Worm (Caenorhabditis elegans): ENCODE data around the gene K07D4.4.
A peak's percentile ranks its signal among the peaks of the same experiment; 100 is the strongest.

Gene K07D4.4

ce11 chrII:4049672-4050071 is 17.5 kb upstream of the K07D4.4 start:
- TF ChIP-seq grh-1 (GFP tag; IDR thresholded peaks at IDR 0.05) (peak; percentile 57), nhr-90 (tag; optimal IDR thresholded peaks at IDR 0.05; ENCODE audit: poor library complexity) (peak; percentile 10), isw-1 (GFP tag; IDR thresholded peaks at IDR 0.05) (peak; percentile 49; the same call in 1 of the 2 replicates), tbx-2 (tag; optimal IDR thresholded peaks at IDR 0.05) (peak; percentile 23), snu-23 (GFP tag; optimal IDR thresholded peaks at IDR 0.05) (peak; percentile 21), efl-1 (optimal IDR thresholded peaks at IDR 0.05) (peak; percentile 40 to 42), efl-1 (GFP tag; optimal IDR thresholded peaks at IDR 0.05 in 1 of 2) (peak; percentile 19 to 36), nhr-20 (tag; optimal IDR thresholded peaks at IDR 0.05) (peak; percentile 51), lin-14 (GFP tag; optimal IDR thresholded peaks at IDR 0.05) (peak; percentile 49), dpl-1 (GFP tag; optimal IDR thresholded peaks at IDR 0.05) (peak in 1 of 3 experiments; percentile 22), nhr-47 (tag; optimal IDR thresholded peaks at IDR 0.05) (peak; percentile 46), lsy-2 (tag; optimal IDR thresholded peaks at IDR 0.05) (peak; percentile 45 to 73), lin-35 (GFP tag; optimal IDR thresholded peaks at IDR 0.05) (peak in 1 of 2 experiments; percentile 45), xbp-1 (tag; optimal IDR thresholded peaks at IDR 0.05) (peak; percentile 2), nhr-71 (tag; optimal IDR thresholded peaks at IDR 0.05) (peak; percentile 59), nhr-19 (GFP tag; conservative IDR thresholded peaks at IDR 0.05) (peak; percentile 81), F16B12.6 (tag; optimal IDR thresholded peaks at IDR 0.05) (peak; percentile 9), rnt-1 (tag; optimal IDR thresholded peaks at IDR 0.05) (peak; percentile 18)

DNA sequence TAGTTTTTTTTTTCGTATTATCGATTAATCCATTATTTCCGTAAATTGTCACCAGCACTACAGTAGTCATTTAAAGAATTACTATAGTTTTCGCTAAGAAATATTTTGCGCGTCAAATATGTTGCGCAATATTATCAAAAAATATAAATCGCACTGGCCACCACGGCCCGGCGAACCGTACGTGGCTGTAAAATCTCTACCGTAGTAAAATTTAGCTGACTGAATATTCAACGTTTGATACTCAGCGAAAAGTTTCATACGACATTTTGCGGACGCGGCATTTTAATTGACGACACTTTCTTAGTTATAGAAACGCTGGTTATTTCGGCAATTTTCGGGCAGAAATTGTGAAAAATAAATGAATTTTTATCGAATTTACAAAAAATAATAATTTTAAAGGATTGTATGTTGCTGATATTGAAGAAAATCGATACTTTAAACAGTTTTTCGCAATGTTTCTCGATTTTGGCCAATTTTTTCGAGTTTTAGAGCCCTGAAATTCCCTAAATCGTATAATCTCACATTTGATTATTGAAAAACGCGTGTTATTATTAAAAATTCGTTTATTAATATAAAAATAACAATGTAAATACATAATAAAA is 15.7 kb upstream of the K07D4.4 start:
- TF ChIP-seq C04F5.9 (tag; optimal IDR thresholded peaks at IDR 0.05): peak; percentile 62
- TF ChIP-seq F16B12.6 (tag; optimal IDR thresholded peaks at IDR 0.05): peak; percentile 40
- peak; percentile 99 for TF ChIP-seq grh-1 (GFP tag; IDR thresholded peaks at IDR 0.05)
- TF ChIP-seq lir-3 (tag; optimal IDR thresholded peaks at IDR 0.05; ENCODE audit: poor library complexity): peak; percentile 66
- TF ChIP-seq rnt-1 (tag; optimal IDR thresholded peaks at IDR 0.05): peak; percentile 39
- TF ChIP-seq lin-14 (GFP tag; optimal IDR thresholded peaks at IDR 0.05): peak; percentile 69
- TF ChIP-seq lin-35 (GFP tag; optimal IDR thresholded peaks at IDR 0.05): peak in 1 of 2 experiments; percentile 36
- TF ChIP-seq zip-4 (GFP tag; optimal IDR thresholded peaks at IDR 0.05): peak; percentile 25
- TF ChIP-seq ceh-88 (GFP tag; IDR thresholded peaks at IDR 0.05): peak; percentile 99
- TF ChIP-seq nhr-19 (GFP tag; conservative IDR thresholded peaks at IDR 0.05): peak; percentile 99
- TF ChIP-seq mab-9 (GFP tag; IDR thresholded peaks at IDR 0.05): peak; percentile 96
- peak; percentile 33 for TF ChIP-seq dsc-1 (tag; optimal IDR thresholded peaks at IDR 0.05)
- 0 out of 2 replicates have a peak, but pooled peaks have one; percentile 57 for TF ChIP-seq ets-5 (GFP tag; IDR thresholded peaks at IDR 0.05)
- peak; percentile 52 for TF ChIP-seq swsn-7 (tag; optimal IDR thresholded peaks at IDR 0.05)
- TF ChIP-seq nhr-90 (tag; optimal IDR thresholded peaks at IDR 0.05; ENCODE audit: poor library complexity): peak; percentile 76
- TF ChIP-seq efl-1 (optimal IDR thresholded peaks at IDR 0.05): peak; percentile 46 to 47
- TF ChIP-seq efl-1 (GFP tag; optimal IDR thresholded peaks at IDR 0.05 in 1 of 2): peak; percentile 22 to 92
- TF ChIP-seq nhr-20 (tag; optimal IDR thresholded peaks at IDR 0.05): peak; percentile 74
- peak; percentile 64 for TF ChIP-seq tbx-2 (tag; optimal IDR thresholded peaks at IDR 0.05)
- TF ChIP-seq ceh-8 (GFP tag; optimal IDR thresholded peaks at IDR 0.05): peak; percentile 35
- peak; percentile 32 for TF ChIP-seq fkh-8 (tag; optimal IDR thresholded peaks at IDR 0.05)
- peak; percentile 52 for TF ChIP-seq irx-1 (tag; optimal IDR thresholded peaks at IDR 0.05)
- TF ChIP-seq dpl-1 (GFP tag; optimal IDR thresholded peaks at IDR 0.05): peak; percentile 14 to 31 (median 24)
- peak; percentile 82 for TF ChIP-seq nhr-47 (tag; optimal IDR thresholded peaks at IDR 0.05)
- TF ChIP-seq ztf-11 (tag; optimal IDR thresholded peaks at IDR 0.05): peak in 1 of 2 experiments; percentile 62
- TF ChIP-seq lsy-2 (tag; optimal IDR thresholded peaks at IDR 0.05): peak; percentile 48 to 69
- TF ChIP-seq sox-4 (tag; optimal IDR thresholded peaks at IDR 0.05): peak; percentile 1
- peak; percentile 89 for TF ChIP-seq unc-98 (GFP tag; IDR thresholded peaks at IDR 0.05)
- peak; percentile 64 for TF ChIP-seq snu-23 (GFP tag; optimal IDR thresholded peaks at IDR 0.05)
- peak; percentile 68 for TF ChIP-seq pax-3 (tag; optimal IDR thresholded peaks at IDR 0.05)
- TF ChIP-seq xbp-1 (tag; optimal IDR thresholded peaks at IDR 0.05): peak; percentile 68
- peak; percentile 40 for TF ChIP-seq unc-86 (tag; optimal IDR thresholded peaks at IDR 0.05)
- peak; percentile 83 for TF ChIP-seq nhr-71 (tag; optimal IDR thresholded peaks at IDR 0.05)
- TF ChIP-seq isw-1 (GFP tag; IDR thresholded peaks at IDR 0.05): peak; percentile 97
- peak; percentile 17 for TF ChIP-seq egl-13 (tag; optimal IDR thresholded peaks at IDR 0.05)
- peak; percentile 63 for TF ChIP-seq elt-2 (tag; optimal IDR thresholded peaks at IDR 0.05)
- peak; percentile 84 for TF ChIP-seq nhr-85 (tag)
